Fruit fly (Drosophila melanogaster): Measurements from ENCODE around the gene CG6985.

CG6985 gene

DNA sequence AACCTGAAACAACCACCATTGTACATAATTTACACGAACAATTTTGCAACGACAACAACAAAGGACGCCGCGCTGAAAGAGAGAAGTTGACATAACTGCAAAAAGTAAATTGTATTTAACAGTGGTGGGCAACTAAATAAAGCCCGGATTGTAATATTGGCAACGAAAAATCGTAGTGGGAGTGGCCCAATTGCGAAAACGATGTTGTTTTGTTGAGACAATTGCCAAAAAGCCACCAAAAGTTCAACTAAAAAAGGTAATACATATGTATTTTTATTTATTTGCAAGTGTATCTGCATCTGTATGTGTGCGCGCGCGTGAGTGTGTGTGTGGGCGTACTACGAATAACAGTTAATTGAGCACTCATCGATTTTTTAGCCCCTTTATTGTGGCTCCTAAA lies 10.2 kb downstream of the CG6985 start:
- no peak for TF ChIP-seq CG8478 (optimal IDR thresholded peaks at IDR 0.05)
- TF ChIP-seq pan (optimal IDR thresholded peaks at IDR 0.05), result no peak
- no peak for TF ChIP-seq EcR (GFP tag; optimal IDR thresholded peaks at IDR 0.05)
- TF ChIP-seq Dll (optimal IDR thresholded peaks at IDR 0.05), result no peak
- no peak for TF ChIP-seq usp (GFP tag; optimal IDR thresholded peaks at IDR 0.05)
- no peak for TF ChIP-seq psq (optimal IDR thresholded peaks at IDR 0.05)

- TF ChIP-seq pan (optimal IDR thresholded peaks at IDR 0.05), result no peak
- no peak for TF ChIP-seq usp (GFP tag; optimal IDR thresholded peaks at IDR 0.05)
- TF ChIP-seq Dll (optimal IDR thresholded peaks at IDR 0.05), result no peak
- TF ChIP-seq CG8478 (optimal IDR thresholded peaks at IDR 0.05), result no peak
- TF ChIP-seq EcR (GFP tag; optimal IDR thresholded peaks at IDR 0.05), result no peak
- TF ChIP-seq psq (optimal IDR thresholded peaks at IDR 0.05), result no peak
These were observed 10.7 kb downstream of the CG6985 start for dm6 chr3R:22751698-22752097.

DNA sequence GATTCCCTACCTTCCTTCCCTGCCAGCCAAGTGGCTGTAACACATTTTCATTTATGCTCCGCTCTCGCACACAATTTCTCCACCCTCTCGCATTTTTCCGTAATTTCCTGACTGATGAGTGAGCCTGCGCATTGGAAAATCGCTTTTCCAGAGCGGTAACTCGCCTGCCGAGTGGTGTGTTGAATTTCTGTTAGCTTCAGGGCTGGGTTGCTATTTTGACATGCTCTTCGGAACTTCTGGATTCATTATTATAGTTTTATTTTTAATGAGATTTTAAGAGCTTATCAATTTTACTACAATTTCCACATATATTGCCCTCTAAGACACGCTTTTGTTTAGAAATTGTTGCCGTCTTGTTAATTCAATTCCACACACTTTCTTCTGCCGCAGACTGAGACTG lies 12.0 kb downstream of the CG6985 start:
- TF ChIP-seq CG8478 (optimal IDR thresholded peaks at IDR 0.05) (no peak), pan (optimal IDR thresholded peaks at IDR 0.05) (no peak), Dll (optimal IDR thresholded peaks at IDR 0.05) (no peak), psq (optimal IDR thresholded peaks at IDR 0.05) (no peak), EcR (GFP tag; optimal IDR thresholded peaks at IDR 0.05) (no peak), usp (GFP tag; optimal IDR thresholded peaks at IDR 0.05) (no peak)

- TF ChIP-seq EcR (GFP tag; optimal IDR thresholded peaks at IDR 0.05) (no peak), usp (GFP tag; optimal IDR thresholded peaks at IDR 0.05) (no peak)
These were observed 12.6 kb downstream of the CG6985 start for dm6 chr3R:22753600-22753894.

- no peak for TF ChIP-seq EcR (GFP tag; optimal IDR thresholded peaks at IDR 0.05)
- peak; percentile 61 for TF ChIP-seq Dll (optimal IDR thresholded peaks at IDR 0.05)
These were observed 13.2 kb downstream of the CG6985 start for dm6 chr3R:22753895-22754774.

DNA sequence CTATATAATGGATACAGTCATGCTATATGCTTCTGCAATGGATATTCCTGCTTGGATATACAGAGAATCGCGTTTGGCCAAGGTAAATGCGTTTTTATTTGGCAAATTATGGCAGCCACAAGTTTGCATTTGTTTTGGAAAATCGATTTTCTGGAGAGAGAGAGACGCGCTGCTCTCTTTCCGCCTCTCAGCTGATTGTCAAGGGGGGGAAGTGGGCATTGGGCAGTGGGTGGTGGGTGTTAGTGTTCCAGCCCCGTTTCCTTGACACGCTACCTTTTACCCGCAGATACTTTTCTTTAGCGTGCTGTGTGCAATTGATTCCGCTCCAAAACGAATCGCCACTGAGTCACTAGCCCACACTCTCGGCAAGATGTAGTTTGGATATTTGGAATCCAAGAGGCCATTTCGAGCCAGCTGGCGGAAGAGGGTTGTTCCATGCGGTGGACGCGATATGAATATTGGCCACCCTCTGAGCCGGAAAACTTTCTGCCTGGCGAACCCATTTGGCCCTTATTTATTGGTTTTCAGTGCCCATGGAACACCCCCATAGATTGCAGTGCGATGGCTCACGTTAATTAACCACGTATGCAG lies 14.3 kb downstream of the CG6985 start:
- TF ChIP-seq Dll (optimal IDR thresholded peaks at IDR 0.05) (peak; percentile 27), pan (optimal IDR thresholded peaks at IDR 0.05) (no peak), EcR (GFP tag; optimal IDR thresholded peaks at IDR 0.05) (no peak), psq (optimal IDR thresholded peaks at IDR 0.05) (no peak), CG8478 (optimal IDR thresholded peaks at IDR 0.05) (no peak), usp (GFP tag; optimal IDR thresholded peaks at IDR 0.05) (no peak)

DNA sequence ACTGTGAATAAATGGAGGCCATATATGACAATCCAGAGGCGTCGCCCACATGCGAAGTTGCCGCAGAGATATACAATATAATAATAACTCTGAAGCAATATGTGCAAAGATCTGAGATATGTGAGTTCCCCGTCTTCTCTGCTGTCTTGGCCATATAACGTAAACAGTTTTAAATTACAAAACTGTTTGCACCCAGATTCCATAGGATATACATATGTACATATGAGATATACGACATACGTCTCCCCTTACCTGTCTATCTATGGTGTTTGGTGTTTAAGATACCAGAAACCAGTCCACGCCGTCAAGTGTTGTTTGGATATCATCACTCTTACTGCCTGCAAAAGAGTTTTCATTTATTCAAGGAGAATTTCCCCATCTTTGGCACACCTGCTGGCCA lies 15.3 kb downstream of the CG6985 start:
- TF ChIP-seq EcR (GFP tag; optimal IDR thresholded peaks at IDR 0.05) (no peak), Dll (optimal IDR thresholded peaks at IDR 0.05) (no peak), psq (optimal IDR thresholded peaks at IDR 0.05) (no peak), CG8478 (optimal IDR thresholded peaks at IDR 0.05) (no peak), usp (GFP tag; optimal IDR thresholded peaks at IDR 0.05) (no peak)

dm6 chr3R:22757117-22757516 lies 16.2 kb downstream of the CG6985 start:
- TF ChIP-seq CG8478 (optimal IDR thresholded peaks at IDR 0.05) (no peak), psq (optimal IDR thresholded peaks at IDR 0.05) (no peak), Dll (optimal IDR thresholded peaks at IDR 0.05) (no peak), pan (optimal IDR thresholded peaks at IDR 0.05) (no peak), EcR (GFP tag; optimal IDR thresholded peaks at IDR 0.05) (no peak), usp (GFP tag; optimal IDR thresholded peaks at IDR 0.05) (no peak)

DNA sequence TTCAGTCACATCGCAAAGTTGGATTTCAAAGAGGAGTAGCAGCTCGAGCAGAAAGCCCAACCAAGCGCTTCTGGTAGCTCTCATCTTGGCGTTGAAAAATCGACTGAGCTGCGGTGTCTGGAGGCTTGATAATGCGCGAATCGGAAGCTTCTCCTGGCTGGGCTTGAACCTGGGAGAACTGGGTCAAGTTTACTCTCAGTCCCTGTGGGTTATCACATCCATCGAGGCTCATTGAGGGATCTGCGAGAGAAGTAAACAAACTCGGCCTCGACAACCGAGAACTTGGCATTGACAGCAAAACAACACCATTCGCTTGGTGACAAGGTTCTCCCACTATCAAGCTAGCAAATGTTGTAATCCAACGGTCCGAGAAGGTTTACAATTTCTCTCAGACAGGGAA lies 20.0 kb downstream of the CG6985 start, which contains the start of gene Nepl13:
Gene Nepl13 (minus strand): TSS at position 89 of the 400 bp plus-strand sequence.
- no peak for TF ChIP-seq Dll (optimal IDR thresholded peaks at IDR 0.05)
- no peak for TF ChIP-seq pan (optimal IDR thresholded peaks at IDR 0.05)
- TF ChIP-seq usp (GFP tag; optimal IDR thresholded peaks at IDR 0.05), result no peak
- no peak for TF ChIP-seq CG8478 (optimal IDR thresholded peaks at IDR 0.05)
- no peak for TF ChIP-seq EcR (GFP tag; optimal IDR thresholded peaks at IDR 0.05)
- no peak for TF ChIP-seq psq (optimal IDR thresholded peaks at IDR 0.05)

dm6 chr3R:22763587-22763986 lies 22.6 kb downstream of the CG6985 start, which contains the start of gene Nepl14:
Gene Nepl14, minus strand, starts transcription at chr3R:22763711.
- TF ChIP-seq CG8478 (optimal IDR thresholded peaks at IDR 0.05) (no peak), Dll (optimal IDR thresholded peaks at IDR 0.05) (no peak), EcR (GFP tag; optimal IDR thresholded peaks at IDR 0.05) (no peak), usp (GFP tag; optimal IDR thresholded peaks at IDR 0.05) (no peak), pan (optimal IDR thresholded peaks at IDR 0.05) (no peak), psq (optimal IDR thresholded peaks at IDR 0.05) (no peak)

- no peak for TF ChIP-seq pan (optimal IDR thresholded peaks at IDR 0.05)
- TF ChIP-seq psq (optimal IDR thresholded peaks at IDR 0.05), result no peak
- TF ChIP-seq usp (GFP tag; optimal IDR thresholded peaks at IDR 0.05), result no peak
- TF ChIP-seq EcR (GFP tag; optimal IDR thresholded peaks at IDR 0.05), result no peak
- TF ChIP-seq CG8478 (optimal IDR thresholded peaks at IDR 0.05), result no peak
- TF ChIP-seq Dll (optimal IDR thresholded peaks at IDR 0.05), result no peak
These were observed 25.1 kb downstream of the CG6985 start, which contains the start of gene Nepl15 for dm6 chr3R:22766072-22766471. Gene Nepl15, minus strand, starts transcription at chr3R:22766172.

- TF ChIP-seq pan (optimal IDR thresholded peaks at IDR 0.05) (no peak), EcR (GFP tag; optimal IDR thresholded peaks at IDR 0.05) (no peak), psq (optimal IDR thresholded peaks at IDR 0.05) (no peak), CG8478 (optimal IDR thresholded peaks at IDR 0.05) (no peak), usp (GFP tag; optimal IDR thresholded peaks at IDR 0.05) (no peak), Dll (optimal IDR thresholded peaks at IDR 0.05) (no peak)
These were observed 26.6 kb downstream of the CG6985 start, which contains the start of gene CG13841 for dm6 chr3R:22767599-22767998. Gene CG13841, minus strand, starts transcription at chr3R:22767699.
